Fruit fly (Drosophila melanogaster): ENCODE data around the gene CG6005.

CG6005 gene

DNA sequence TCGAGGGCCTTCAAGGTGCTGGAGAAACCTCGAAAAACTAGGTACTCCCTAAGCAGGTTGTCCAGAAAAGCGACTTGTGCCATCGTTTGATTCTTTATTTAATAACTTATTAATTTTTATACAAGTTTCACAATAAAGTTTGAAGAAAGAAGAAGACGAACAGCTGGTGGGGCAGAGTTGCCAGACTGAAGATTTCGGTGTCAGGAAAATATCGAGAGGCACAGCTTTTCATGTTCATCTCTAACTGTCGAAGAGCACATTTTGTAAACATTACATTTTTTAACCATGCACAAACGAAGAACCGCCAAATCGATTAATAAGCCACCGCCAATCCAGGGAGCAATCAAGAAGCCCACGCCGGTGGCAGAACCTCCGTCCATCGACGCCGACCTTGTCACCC lies at the start of gene CG6005, which contains the start of gene CG14286:
CG6005 (minus strand) TSS at position 169 of the 400 bp plus-strand sequence.
CG14286 (plus strand) TSS at position 231 of the 400 bp plus-strand sequence.
- TF ChIP-seq Hr96 (GFP tag; optimal IDR thresholded peaks at IDR 0.05) (peak; percentile 33), CG12768 (GFP tag; optimal IDR thresholded peaks at IDR 0.05) (no peak), CG14711 (tag; optimal IDR thresholded peaks at IDR 0.05) (peak; percentile 3), bab1 (GFP tag; optimal IDR thresholded peaks at IDR 0.05) (peak; percentile 18), pad (GFP tag; optimal IDR thresholded peaks at IDR 0.05) (no peak), cic (GFP tag; optimal IDR thresholded peaks at IDR 0.05) (no peak), toe (GFP tag; optimal IDR thresholded peaks at IDR 0.05) (no peak), CG11617 (GFP tag; optimal IDR thresholded peaks at IDR 0.05) (peak; percentile 25), Crg-1 (GFP tag; optimal IDR thresholded peaks at IDR 0.05) (peak; percentile 29), CG1620 (GFP tag; optimal IDR thresholded peaks at IDR 0.05) (peak; percentile 77), ovo (GFP tag; optimal IDR thresholded peaks at IDR 0.05) (peak; percentile 23), CG7045 (GFP tag; optimal IDR thresholded peaks at IDR 0.05) (no peak), CG5204 (GFP tag; optimal IDR thresholded peaks at IDR 0.05) (no peak), cnc (optimal IDR thresholded peaks at IDR 0.05) (no peak), kay (GFP tag; ENCODE audit: borderline replicate concordance) (no peak), tj (GFP tag; optimal IDR thresholded peaks at IDR 0.05) (peak; percentile 51), CG33017 (tag; optimal IDR thresholded peaks at IDR 0.05) (no peak), CG7101 (tag; optimal IDR thresholded peaks at IDR 0.05) (peak; percentile 30), Mnt (GFP tag; optimal IDR thresholded peaks at IDR 0.05) (peak; percentile 70), Clk (GFP tag; optimal IDR thresholded peaks at IDR 0.05) (no peak)

- TF ChIP-seq Clk (GFP tag; optimal IDR thresholded peaks at IDR 0.05) (no peak), CG7045 (GFP tag; optimal IDR thresholded peaks at IDR 0.05) (peak; percentile 59), CG14711 (tag; optimal IDR thresholded peaks at IDR 0.05) (peak; percentile 15), cnc (optimal IDR thresholded peaks at IDR 0.05) (no peak), CG1620 (GFP tag; optimal IDR thresholded peaks at IDR 0.05) (no peak), CG11617 (GFP tag; optimal IDR thresholded peaks at IDR 0.05) (peak; percentile 23), Hr96 (GFP tag; optimal IDR thresholded peaks at IDR 0.05) (peak; percentile 10), tj (GFP tag; optimal IDR thresholded peaks at IDR 0.05) (peak; percentile 5), Mnt (GFP tag; optimal IDR thresholded peaks at IDR 0.05) (no peak), bab1 (GFP tag; optimal IDR thresholded peaks at IDR 0.05) (peak; percentile 58), ovo (GFP tag; optimal IDR thresholded peaks at IDR 0.05) (no peak), toe (GFP tag; optimal IDR thresholded peaks at IDR 0.05) (peak; percentile 21), kay (GFP tag; ENCODE audit: borderline replicate concordance) (peak; percentile 89), pad (GFP tag; optimal IDR thresholded peaks at IDR 0.05) (peak; percentile 2), Crg-1 (GFP tag; optimal IDR thresholded peaks at IDR 0.05) (no peak), CG7101 (tag; optimal IDR thresholded peaks at IDR 0.05) (peak; percentile 49), CG12768 (GFP tag; optimal IDR thresholded peaks at IDR 0.05) (peak; percentile 16), CG33017 (tag; optimal IDR thresholded peaks at IDR 0.05) (peak; percentile 14), cic (GFP tag; optimal IDR thresholded peaks at IDR 0.05) (peak; percentile 36), CG5204 (GFP tag; optimal IDR thresholded peaks at IDR 0.05) (peak; percentile 58)
Measured at dm6 chr3R:19073002-19073401, 49.2 kb upstream of the CG6005 start.

- TF ChIP-seq Hr96 (GFP tag; optimal IDR thresholded peaks at IDR 0.05) (no peak), CG11617 (GFP tag; optimal IDR thresholded peaks at IDR 0.05) (no peak), pad (GFP tag; optimal IDR thresholded peaks at IDR 0.05) (no peak), toe (GFP tag; optimal IDR thresholded peaks at IDR 0.05) (no peak)
Measured at dm6 chr3R:19071951-19072350, 48.1 kb upstream of the CG6005 start.

dm6 chr3R:19070222-19070949 lies 46.6 kb upstream of the CG6005 start:
- no peak for TF ChIP-seq ovo (GFP tag; optimal IDR thresholded peaks at IDR 0.05)

- TF ChIP-seq cic (GFP tag; optimal IDR thresholded peaks at IDR 0.05) (no peak), pad (GFP tag; optimal IDR thresholded peaks at IDR 0.05) (no peak), ovo (GFP tag; optimal IDR thresholded peaks at IDR 0.05) (no peak), CG11617 (GFP tag; optimal IDR thresholded peaks at IDR 0.05) (no peak), CG12768 (GFP tag; optimal IDR thresholded peaks at IDR 0.05) (no peak), CG33017 (tag; optimal IDR thresholded peaks at IDR 0.05) (no peak), Clk (GFP tag; optimal IDR thresholded peaks at IDR 0.05) (no peak), bab1 (GFP tag; optimal IDR thresholded peaks at IDR 0.05) (no peak), CG1620 (GFP tag; optimal IDR thresholded peaks at IDR 0.05) (no peak), tj (GFP tag; optimal IDR thresholded peaks at IDR 0.05) (no peak), CG14711 (tag; optimal IDR thresholded peaks at IDR 0.05) (no peak), Mnt (GFP tag; optimal IDR thresholded peaks at IDR 0.05) (no peak), Hr96 (GFP tag; optimal IDR thresholded peaks at IDR 0.05) (no peak), CG7045 (GFP tag; optimal IDR thresholded peaks at IDR 0.05) (no peak), CG5204 (GFP tag; optimal IDR thresholded peaks at IDR 0.05) (no peak), Crg-1 (GFP tag; optimal IDR thresholded peaks at IDR 0.05) (no peak), CG7101 (tag; optimal IDR thresholded peaks at IDR 0.05) (no peak)
Measured at dm6 chr3R:19069740-19070139, 45.9 kb upstream of the CG6005 start.

- TF ChIP-seq kay (GFP tag; ENCODE audit: borderline replicate concordance) (peak; percentile 88), toe (GFP tag; optimal IDR thresholded peaks at IDR 0.05) (no peak), CG5204 (GFP tag; optimal IDR thresholded peaks at IDR 0.05) (peak; percentile 7), cic (GFP tag; optimal IDR thresholded peaks at IDR 0.05) (peak; percentile 20), CG11617 (GFP tag; optimal IDR thresholded peaks at IDR 0.05) (peak; percentile 17), Crg-1 (GFP tag; optimal IDR thresholded peaks at IDR 0.05) (peak; percentile 52), CG1620 (GFP tag; optimal IDR thresholded peaks at IDR 0.05) (peak; percentile 27), ovo (GFP tag; optimal IDR thresholded peaks at IDR 0.05) (peak; percentile 62), CG14711 (tag; optimal IDR thresholded peaks at IDR 0.05) (no peak), CG12768 (GFP tag; optimal IDR thresholded peaks at IDR 0.05) (peak; percentile 53)
Measured at dm6 chr3R:19067876-19068406, 44.1 kb upstream of the CG6005 start.
